Fruit fly (Drosophila melanogaster) S2 (cell line): Measurements from ENCODE around the gene CG2701.

Experiments used
- CG8478 ChIP-seq: fragments of >200 bp; optimal IDR thresholded peaks from 2 replicates; lab custom pipeline; 2018
- CTCF ChIP-seq, 2 experiments: fragments of >200 bp; optimal IDR thresholded peaks; 2 replicates each; lab custom pipeline; 2018

DNA sequence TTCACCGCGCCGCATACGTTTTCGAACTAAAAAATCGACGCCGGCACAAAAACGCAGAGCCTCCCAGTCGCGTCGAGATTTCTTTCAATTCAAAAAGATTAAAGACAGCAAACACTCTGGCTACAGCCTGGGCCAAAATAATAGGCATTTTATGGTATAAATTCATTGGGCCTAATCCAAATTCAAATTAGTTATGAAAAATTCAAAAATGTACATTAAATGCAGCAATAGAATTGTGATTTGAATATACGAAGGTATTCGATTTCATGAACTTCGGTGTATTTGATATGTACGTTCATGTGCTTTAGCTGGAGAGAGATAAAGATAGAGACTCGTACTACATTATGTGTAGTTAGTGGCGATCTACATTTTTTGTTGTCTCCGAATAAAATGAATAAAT, 23.9 kb upstream of the CG2701 start, which contains the start of gene Syx4:
- TF ChIP-seq CG8478 (lab: Kevin White, UChicago) (no peak), CTCF (optimal IDR thresholded peaks at IDR 0.05; lab: Kevin White, UChicago) (no peak)
